Worm (Caenorhabditis elegans): ENCODE results near the gene C47A4.3.

- no peak for TF ChIP-seq alr-1 (tag; optimal IDR thresholded peaks at IDR 0.05; ENCODE audit: borderline replicate concordance)
- TF ChIP-seq efl-1 (optimal IDR thresholded peaks at IDR 0.05): no peak
- TF ChIP-seq efl-1 (GFP tag; optimal IDR thresholded peaks at IDR 0.05 in 1 of 2): no peak
- TF ChIP-seq pqm-1 (tag; optimal IDR thresholded peaks at IDR 0.05): no peak
- no peak for TF ChIP-seq nhr-12 (tag; optimal IDR thresholded peaks at IDR 0.05)
- TF ChIP-seq unc-62 (GFP tag; optimal IDR thresholded peaks at IDR 0.05): no peak
- no peak for TF ChIP-seq efl-3 (GFP tag; optimal IDR thresholded peaks at IDR 0.05)
Measured at ce11 chrIV:13745409-13745808, 3.3 kb upstream of the C47A4.3 start, which contains the start of gene C47A4.5.

All from whole organism, L1 larva.